Worm (Caenorhabditis elegans) whole organism, L2 larva: ENCODE data around the gene fbxa-51.

Experiments used
- C34F6.9 ChIP-seq: fragments of 150-350 bp; optimal IDR thresholded peaks from 2 replicates; lab custom pipeline; 2014; ENCODE audit warnings: missing biosample characterization, missing genetic modification characterization
- F13H6.1 ChIP-seq: sonication (generic microtip); optimal IDR thresholded peaks from 2 replicates; lab custom pipeline; 2016; ENCODE audit warnings: missing genetic modification characterization, missing compliant biosample characterization
- Y55F3AM.14 ChIP-seq: fragments of 200-800 bp; sonication (Bioruptor generic); optimal IDR thresholded peaks from 2 replicates; lab custom pipeline; 2018; ENCODE audit warnings: mild to moderate bottlenecking, missing genetic modification characterization, missing compliant biosample characterization
- ZK546.5 ChIP-seq: sonication (generic microtip); optimal IDR thresholded peaks from 2 replicates; lab custom pipeline; 2017; ENCODE audit warnings: missing biosample characterization, missing genetic modification characterization
- alr-1 ChIP-seq: fragments of 150-350 bp; optimal IDR thresholded peaks from 2 replicates; lab custom pipeline; 2014; ENCODE audit warnings: missing biosample characterization, missing genetic modification characterization
- ama-1 ChIP-seq: fragments of 150-350 bp; optimal IDR thresholded peaks from 2 replicates; lab custom pipeline; 2018; ENCODE audit warnings: inconsistent platforms
- blmp-1 ChIP-seq: sonication (generic microtip); optimal IDR thresholded peaks from 2 replicates; lab custom pipeline; 2017; ENCODE audit warnings: missing genetic modification characterization, mild to moderate bottlenecking, missing compliant biosample characterization, antibody characterized with exemption, moderate library complexity; ENCODE audit not compliant: insufficient read depth
- ceh-16 ChIP-seq: fragments of 150-350 bp; optimal IDR thresholded peaks from 2 replicates; lab custom pipeline; 2014; ENCODE audit warnings: missing biosample characterization, missing genetic modification characterization
- crh-2 ChIP-seq: sonication (generic microtip); optimal IDR thresholded peaks from 2 replicates; lab custom pipeline; 2017; ENCODE audit warnings: missing biosample characterization, missing genetic modification characterization
- dmd-4 ChIP-seq: sonication (generic microtip); optimal IDR thresholded peaks from 2 replicates; lab custom pipeline; 2017; ENCODE audit warnings: missing biosample characterization, missing genetic modification characterization
- egl-27 ChIP-seq: sonication (generic microtip); optimal IDR thresholded peaks from 3 replicates; lab custom pipeline; 2017; ENCODE audit warnings: missing biosample characterization, missing genetic modification reagents, missing genetic modification characterization
- elt-1 ChIP-seq: fragments of 150-350 bp; optimal IDR thresholded peaks from 2 replicates; lab custom pipeline; 2014; ENCODE audit warnings: missing biosample characterization, missing genetic modification characterization
- elt-3 ChIP-seq: sonication (generic microtip); optimal IDR thresholded peaks from 2 replicates; lab custom pipeline; 2017; ENCODE audit warnings: missing biosample characterization, missing genetic modification characterization
- fos-1 ChIP-seq: fragments of 150-350 bp; optimal IDR thresholded peaks from 2 replicates; lab custom pipeline; 2014; ENCODE audit warnings: missing biosample characterization, missing genetic modification characterization
- gmeb-1 ChIP-seq: fragments of 150-350 bp; optimal IDR thresholded peaks from 2 replicates; lab custom pipeline; 2014; ENCODE audit warnings: missing biosample characterization, missing genetic modification characterization
- lin-11 ChIP-seq: fragments of 150-350 bp; sonication (generic microtip); optimal IDR thresholded peaks from 2 replicates; lab custom pipeline; 2014; ENCODE audit warnings: missing biosample characterization, missing genetic modification characterization, inconsistent platforms, mixed read lengths
- lin-13 ChIP-seq: fragments of 150-350 bp; optimal IDR thresholded peaks from 2 replicates; lab custom pipeline; 2014; ENCODE audit warnings: missing biosample characterization, missing genetic modification reagents, missing genetic modification characterization
- lin-39 ChIP-seq: fragments of 150-350 bp; optimal IDR thresholded peaks from 2 replicates; lab custom pipeline; 2014; ENCODE audit warnings: missing biosample characterization, missing genetic modification reagents, missing genetic modification characterization
- lsy-2 ChIP-seq, 2 experiments: fragments of 150-350 bp in 1 of 2; sonication (generic microtip) in 1 of 2; optimal IDR thresholded peaks; 2 replicates each; lab custom pipeline; 2014 to 2017; ENCODE audit warnings: missing biosample characterization in 2 of 2, missing genetic modification characterization in 2 of 2
- mab-5 ChIP-seq: fragments of 150-350 bp; optimal IDR thresholded peaks from 2 replicates; lab custom pipeline; 2014; ENCODE audit warnings: missing biosample characterization, missing genetic modification characterization
- mbf-1 ChIP-seq: sonication (generic microtip); optimal IDR thresholded peaks from 2 replicates; lab custom pipeline; 2017; ENCODE audit warnings: missing biosample characterization, missing genetic modification characterization
- mdl-1 ChIP-seq, 2 experiments: fragments of 150-350 bp in 1 of 2; sonication (generic microtip) in 1 of 2; optimal IDR thresholded peaks; 2 replicates each; lab custom pipeline; 2017; ENCODE audit warnings: missing biosample characterization in 2 of 2, missing genetic modification characterization in 2 of 2
- nhr-10 ChIP-seq: sonication (generic microtip); optimal IDR thresholded peaks from 2 replicates; lab custom pipeline; 2017; ENCODE audit warnings: missing biosample characterization, missing genetic modification characterization
- nhr-11 ChIP-seq: fragments of 150-350 bp; optimal IDR thresholded peaks from 2 replicates; lab custom pipeline; 2014; ENCODE audit warnings: missing biosample characterization, missing genetic modification characterization
- nhr-129 ChIP-seq: fragments of 150-350 bp; optimal IDR thresholded peaks from 2 replicates; lab custom pipeline; 2014; ENCODE audit warnings: missing biosample characterization, missing genetic modification characterization
- nhr-21 ChIP-seq: fragments of 150-350 bp; optimal IDR thresholded peaks from 2 replicates; lab custom pipeline; 2014; ENCODE audit warnings: missing biosample characterization, missing genetic modification characterization
- nhr-237 ChIP-seq: fragments of 150-350 bp; optimal IDR thresholded peaks from 2 replicates; lab custom pipeline; 2014; ENCODE audit warnings: missing biosample characterization, missing genetic modification characterization
- nhr-25 ChIP-seq: fragments of 150-350 bp; sonication (generic microtip); optimal IDR thresholded peaks from 3 replicates; lab custom pipeline; 2014; ENCODE audit warnings: missing biosample characterization, missing genetic modification characterization
- peb-1 ChIP-seq: fragments of 150-350 bp; optimal IDR thresholded peaks from 2 replicates; lab custom pipeline; 2014; ENCODE audit warnings: missing biosample characterization, missing genetic modification characterization
- sem-4 ChIP-seq: fragments of 150-350 bp; optimal IDR thresholded peaks from 2 replicates; lab custom pipeline; 2014; ENCODE audit warnings: missing biosample characterization, missing genetic modification reagents, missing genetic modification characterization
- skn-1 ChIP-seq: sonication (generic microtip); optimal IDR thresholded peaks from 2 replicates; lab custom pipeline; 2017; ENCODE audit warnings: missing biosample characterization, missing genetic modification characterization
- sma-3 ChIP-seq: sonication (generic microtip); optimal IDR thresholded peaks from 2 replicates; lab custom pipeline; 2016; ENCODE audit warnings: missing genetic modification reagents, missing genetic modification characterization, missing compliant biosample characterization
- sma-9 ChIP-seq, 2 experiments: fragments of 150-350 bp in 1 of 2; sonication (generic microtip) in 1 of 2; optimal IDR thresholded peaks; 2 replicates each; lab custom pipeline; 2014 to 2016; ENCODE audit warnings: missing genetic modification characterization in 2 of 2, mild to moderate bottlenecking in 1 of 2, missing biosample characterization in 1 of 2, missing compliant biosample characterization in 1 of 2, missing genetic modification reagents in 1 of 2, moderate library complexity in 1 of 2
- snpc-4 ChIP-seq: fragments of 150-350 bp; optimal IDR thresholded peaks from 2 replicates; lab custom pipeline; 2014; ENCODE audit warnings: missing biosample characterization, missing genetic modification characterization
- unc-39 ChIP-seq: fragments of 150-350 bp; optimal IDR thresholded peaks from 2 replicates; lab custom pipeline; 2014; ENCODE audit warnings: missing biosample characterization, missing genetic modification characterization
- unc-55 ChIP-seq: fragments of 150-350 bp; sonication (generic microtip); optimal IDR thresholded peaks from 3 replicates; lab custom pipeline; 2014; ENCODE audit warnings: missing biosample characterization, missing genetic modification reagents, missing genetic modification characterization
- unc-62 ChIP-seq: fragments of 150-350 bp; optimal IDR thresholded peaks from 2 replicates; lab custom pipeline; 2014; ENCODE audit warnings: missing biosample characterization, missing genetic modification reagents, missing genetic modification characterization
- ztf-1 ChIP-seq: fragments of 200-800 bp; sonication (Bioruptor generic); conservative IDR thresholded peaks from 2 replicates; pipeline ENCODE4 v1.3.6; 2022; ENCODE audit warnings: missing genetic modification characterization, missing compliant biosample characterization
- ztf-11 ChIP-seq: sonication (generic microtip); optimal IDR thresholded peaks from 2 replicates; lab custom pipeline; 2017; ENCODE audit warnings: missing biosample characterization, missing genetic modification characterization
- ztf-4 ChIP-seq: fragments of 150-350 bp; optimal IDR thresholded peaks from 2 replicates; lab custom pipeline; 2014; ENCODE audit warnings: missing biosample characterization, missing genetic modification characterization

The fbxa-51 gene

DNA sequence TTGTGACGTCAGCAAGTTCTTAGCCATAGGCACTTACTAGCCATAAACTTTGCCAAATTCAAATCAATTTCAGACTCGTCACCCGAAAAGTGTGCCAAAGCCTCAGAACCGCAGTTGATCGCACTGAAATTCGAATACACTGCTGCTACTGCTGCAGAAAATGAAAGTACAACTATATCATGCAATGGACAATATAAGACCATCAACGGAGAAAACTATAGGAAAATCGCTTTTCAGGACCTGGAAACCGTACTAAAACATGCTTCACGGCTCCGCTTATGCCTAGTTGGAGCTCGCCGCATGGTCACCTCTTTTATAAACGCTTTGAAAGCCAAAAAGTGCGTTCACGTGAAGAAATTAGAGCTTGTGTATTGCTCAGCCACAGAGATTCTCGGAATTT lies 23.5 kb upstream of the fbxa-51 start, which contains the start of gene fbxa-22:
TSS of gene fbxa-22 (plus strand) at position 301 of the 400 bp plus-strand sequence.
- TF ChIP-seq lsy-2 (tag; optimal IDR thresholded peaks at IDR 0.05; lab: Kevin White, UChicago) (no peak), fos-1 (no peak), ztf-11 (tag; lab: Kevin White, UChicago) (no peak), nhr-237 (tag; lab: Kevin White, UChicago) (no peak), skn-1 (no peak), ceh-16 (tag; lab: Kevin White, UChicago) (no peak)

DNA sequence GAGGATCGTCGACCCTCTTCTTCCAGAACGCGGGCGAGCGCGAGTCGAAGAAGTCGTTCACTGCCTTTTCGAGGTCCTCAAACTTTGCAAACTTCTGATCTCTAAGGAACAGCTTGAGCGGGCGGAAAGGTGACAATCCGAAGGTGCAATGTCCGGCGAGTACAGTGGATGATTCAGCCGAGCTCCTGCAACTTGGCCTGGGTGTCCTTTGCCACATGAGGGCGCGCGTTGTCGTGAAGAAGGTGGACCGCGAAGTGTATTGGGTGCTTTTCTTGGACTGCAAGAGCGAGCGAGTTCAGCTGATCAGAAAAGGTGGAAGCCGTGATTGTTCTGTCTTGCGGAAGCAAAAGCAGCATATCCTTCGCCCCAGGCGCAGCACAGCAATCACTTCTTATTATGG lies 20.1 kb upstream of the fbxa-51 start:
- no peak for TF ChIP-seq skn-1
- TF ChIP-seq ceh-16 (tag; lab: Kevin White, UChicago): no peak
- TF ChIP-seq gmeb-1 (tag; lab: Kevin White, UChicago): no peak
- no peak for TF ChIP-seq nhr-129 (tag; lab: Kevin White, UChicago)
- no peak for TF ChIP-seq unc-39 (tag; lab: Kevin White, UChicago)

DNA sequence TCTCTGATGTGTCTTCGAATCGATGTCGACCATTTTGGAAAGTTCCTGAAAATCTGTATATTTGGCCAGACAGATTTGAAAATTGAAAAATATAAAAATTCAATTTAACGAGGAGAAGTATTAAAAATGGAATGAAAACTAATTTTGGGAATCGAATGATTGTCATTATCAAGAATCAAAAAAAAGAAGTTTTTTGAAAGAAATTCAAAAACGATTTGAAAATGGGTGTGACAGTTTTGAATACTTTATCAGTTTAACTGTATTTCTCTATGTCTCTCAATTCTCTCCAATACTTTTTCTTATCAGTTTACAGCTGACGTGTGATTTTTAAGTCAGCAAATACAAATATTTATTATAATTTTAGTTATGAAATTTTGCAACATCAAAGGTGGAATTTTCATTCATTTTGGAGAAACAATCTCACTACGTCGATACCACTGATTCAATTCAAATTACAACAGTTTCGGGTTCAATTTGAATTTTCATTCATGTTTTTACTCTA lies 18.6 kb upstream of the fbxa-51 start, which contains the start of gene fbxa-59:
TSS of gene fbxa-59 (minus strand) at position 51 of the 502 bp plus-strand sequence.
- TF ChIP-seq fos-1 (peak; percentile 56), ama-1 (lab: Kevin White, UChicago) (no peak)

DNA sequence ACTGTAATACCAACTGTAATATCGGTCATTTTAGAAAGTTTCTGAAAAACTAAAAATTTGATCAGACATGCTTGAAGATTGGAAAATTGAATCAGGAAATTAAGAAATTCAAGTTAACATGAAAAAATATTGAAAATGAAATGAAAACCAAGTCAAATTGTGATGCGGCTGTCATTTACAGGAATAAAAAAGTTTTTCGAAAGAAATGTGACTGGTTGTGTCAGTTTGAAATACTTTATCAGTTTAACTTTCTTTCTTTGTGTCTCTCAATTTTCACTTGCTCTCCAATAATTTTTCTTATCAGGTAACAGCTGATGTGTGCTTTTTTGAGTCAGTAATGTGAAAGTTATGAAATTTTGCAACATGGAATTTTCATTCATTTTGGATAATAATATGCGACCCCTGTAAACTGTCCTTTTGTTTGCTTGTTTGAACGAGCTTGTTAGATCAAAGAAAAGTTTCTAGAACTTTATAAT lies 15.8 kb upstream of the fbxa-51 start, which contains the start of gene fbxa-60:
TSS of gene fbxa-60 (minus strand) at position 51 of the 476 bp plus-strand sequence.
- no peak for TF ChIP-seq unc-62
- TF ChIP-seq ceh-16 (tag; lab: Kevin White, UChicago): no peak
- no peak for TF ChIP-seq unc-55
- no peak for TF ChIP-seq snpc-4
- TF ChIP-seq elt-3 (tag; lab: Kevin White, UChicago): no peak
- peak; percentile 19 for TF ChIP-seq nhr-129 (tag; lab: Kevin White, UChicago)
- peak; percentile 9 for TF ChIP-seq sma-9 (GFP tag; optimal IDR thresholded peaks at IDR 0.05; lab: Kevin White, UChicago)
- no peak for TF ChIP-seq sma-9 (tag; optimal IDR thresholded peaks at IDR 0.05; lab: Kevin White, UChicago)
- no peak for TF ChIP-seq lin-13
- no peak for TF ChIP-seq ztf-1
- no peak for TF ChIP-seq alr-1
- no peak for TF ChIP-seq nhr-237 (tag; lab: Kevin White, UChicago)
- TF ChIP-seq fos-1: peak; percentile 83
- TF ChIP-seq lin-11 (tag; lab: Kevin White, UChicago): no peak
- peak; percentile 28 for TF ChIP-seq gmeb-1 (tag; lab: Kevin White, UChicago)
- TF ChIP-seq C34F6.9 (tag; lab: Kevin White, UChicago): no peak
- no peak for TF ChIP-seq ztf-11 (tag; lab: Kevin White, UChicago)
- TF ChIP-seq ztf-4 (tag; lab: Kevin White, UChicago): no peak
- TF ChIP-seq nhr-10: no peak
- no peak for TF ChIP-seq mbf-1 (tag; lab: Kevin White, UChicago)
- TF ChIP-seq mab-5 (tag; lab: Kevin White, UChicago): no peak
- TF ChIP-seq dmd-4 (tag; lab: Kevin White, UChicago): no peak
- no peak for TF ChIP-seq nhr-11 (tag; lab: Kevin White, UChicago)
- TF ChIP-seq egl-27: no peak
- no peak for TF ChIP-seq nhr-25 (tag; lab: Kevin White, UChicago)

DNA sequence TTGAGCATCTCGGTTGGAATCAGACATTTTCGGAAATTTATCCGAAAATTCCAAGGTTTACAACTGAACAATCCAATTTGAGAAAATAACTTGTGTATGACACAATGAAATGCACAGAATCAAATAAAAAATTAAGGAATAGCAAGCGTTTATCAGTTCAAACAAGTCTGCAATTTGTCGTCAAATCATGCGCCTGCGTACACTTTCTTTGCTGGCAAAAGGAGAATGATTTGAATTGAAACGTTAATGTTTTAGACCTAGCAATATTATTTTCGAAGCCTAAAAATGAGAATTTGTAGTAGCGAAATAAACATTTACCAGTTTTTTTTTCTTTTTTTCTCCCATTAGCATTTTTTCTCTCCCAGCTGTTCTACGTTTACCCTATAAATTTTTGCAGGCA lies 11.6 kb upstream of the fbxa-51 start, which contains the start of the genes fbxa-67 and fbxa-11:
TSS of gene fbxa-67 (minus strand) at position 199 of the 400 bp plus-strand sequence.
TSS of gene fbxa-11 (plus strand) at position 398 of the 400 bp plus-strand sequence.
- TF ChIP-seq lsy-2 (tag; optimal IDR thresholded peaks at IDR 0.05; lab: Kevin White, UChicago): peak in 1 of 2 experiments; percentile 54
- TF ChIP-seq nhr-25 (tag; lab: Kevin White, UChicago): no peak
- TF ChIP-seq unc-62: no peak
- peak; percentile 39 for TF ChIP-seq C34F6.9 (tag; lab: Kevin White, UChicago)
- peak; percentile 2 for TF ChIP-seq lin-13
- peak; percentile 59 for TF ChIP-seq unc-55
- no peak for TF ChIP-seq ama-1 (lab: Kevin White, UChicago)
- no peak for TF ChIP-seq mbf-1 (tag; lab: Kevin White, UChicago)
- no peak for TF ChIP-seq nhr-10
- TF ChIP-seq ztf-11 (tag; lab: Kevin White, UChicago): no peak
- no peak for TF ChIP-seq mdl-1 (tag; optimal IDR thresholded peaks at IDR 0.05; lab: Kevin White, UChicago)
- no peak for TF ChIP-seq nhr-129 (tag; lab: Kevin White, UChicago)
- TF ChIP-seq unc-39 (tag; lab: Kevin White, UChicago): no peak
- no peak for TF ChIP-seq peb-1 (tag; lab: Kevin White, UChicago)
- TF ChIP-seq nhr-237 (tag; lab: Kevin White, UChicago): no peak
- TF ChIP-seq gmeb-1 (tag; lab: Kevin White, UChicago): no peak
- no peak for TF ChIP-seq ZK546.5 (tag; lab: Kevin White, UChicago)
- no peak for TF ChIP-seq blmp-1 (tag; lab: Kevin White, UChicago)
- no peak for TF ChIP-seq sma-3
- no peak for TF ChIP-seq nhr-11 (tag; lab: Kevin White, UChicago)
- no peak for TF ChIP-seq ztf-4 (tag; lab: Kevin White, UChicago)
- no peak for TF ChIP-seq F13H6.1 (tag; lab: Kevin White, UChicago)
- TF ChIP-seq mab-5 (tag; lab: Kevin White, UChicago): no peak
- TF ChIP-seq lin-39 (tag; lab: Kevin White, UChicago): no peak
- TF ChIP-seq nhr-21 (tag; lab: Kevin White, UChicago): no peak
- no peak for TF ChIP-seq egl-27
- no peak for TF ChIP-seq crh-2
- no peak for TF ChIP-seq fos-1
- no peak for TF ChIP-seq Y55F3AM.14 (GFP tag; lab: Kevin White, UChicago)
- TF ChIP-seq elt-3 (tag; lab: Kevin White, UChicago): no peak
- TF ChIP-seq alr-1: no peak
- TF ChIP-seq elt-1 (tag; lab: Kevin White, UChicago): no peak
- TF ChIP-seq dmd-4 (tag; lab: Kevin White, UChicago): no peak
- TF ChIP-seq sem-4: no peak
- TF ChIP-seq lin-11 (tag; lab: Kevin White, UChicago): no peak
